Worm (Caenorhabditis elegans): ENCODE measurements around the gene R74.7.

- TF ChIP-seq unc-39 (tag; optimal IDR thresholded peaks at IDR 0.05) (no peak), aly-2 (tag; optimal IDR thresholded peaks at IDR 0.05) (no peak), nhr-23 (tag; optimal IDR thresholded peaks at IDR 0.05) (no peak), nhr-25 (tag; optimal IDR thresholded peaks at IDR 0.05) (no peak), snpc-4 (tag; optimal IDR thresholded peaks at IDR 0.05) (no peak), lin-39 (tag; optimal IDR thresholded peaks at IDR 0.05) (no peak), ama-1 (optimal IDR thresholded peaks at IDR 0.05) (no peak), elt-2 (tag; optimal IDR thresholded peaks at IDR 0.05) (no peak), zag-1 (tag; optimal IDR thresholded peaks at IDR 0.05) (no peak)
Observed at ce11 chrIII:4228841-4229240, 24.6 kb downstream of the R74.7 start, which contains the start of gene F43C1.5.
